Fruit fly (Drosophila melanogaster) whole organism: Measurements from ENCODE around the gene Zn72D.

Experiments
- CG8478 ChIP-seq: fragments of >200 bp; optimal IDR thresholded peaks from 2 replicates; lab custom pipeline; 2018; ENCODE audit warnings: inconsistent platforms
- pan ChIP-seq: fragments of >200 bp; optimal IDR thresholded peaks from 2 replicates; lab custom pipeline; 2017

dm6 chr3L:16139131-16139530 lies 26.7 kb upstream of the Zn72D start:
- no peak for TF ChIP-seq pan (lab: Kevin White, UChicago)
- TF ChIP-seq CG8478 (lab: Kevin White, UChicago): no peak
